Worm (Caenorhabditis elegans) whole organism, L1 larva: ENCODE measurements around the gene mcm-6.

Experiments used
- F16B12.6 ChIP-seq: fragments of 150-350 bp; optimal IDR thresholded peaks from 2 replicates; lab custom pipeline; 2014; ENCODE audit warnings: missing biosample characterization, missing genetic modification characterization
- aha-1 ChIP-seq: fragments of 150-350 bp; optimal IDR thresholded peaks from 2 replicates; lab custom pipeline; 2014; ENCODE audit warnings: missing biosample characterization, missing genetic modification characterization
- aly-2 ChIP-seq: fragments of 150-350 bp; optimal IDR thresholded peaks from 2 replicates; lab custom pipeline; 2014; ENCODE audit warnings: missing biosample characterization, missing genetic modification characterization
- ama-1 ChIP-seq: fragments of 150-350 bp; optimal IDR thresholded peaks from 2 replicates; lab custom pipeline; 2014
- blmp-1 ChIP-seq: fragments of 150-350 bp; optimal IDR thresholded peaks from 2 replicates; lab custom pipeline; 2014; ENCODE audit warnings: missing biosample characterization, missing genetic modification characterization
- ceh-63 ChIP-seq: fragments of 200-800 bp; sonication (Bioruptor generic); optimal IDR thresholded peaks from 2 replicates; lab custom pipeline; 2018; ENCODE audit warnings: mild to moderate bottlenecking, missing genetic modification characterization, missing compliant biosample characterization
- ceh-82 ChIP-seq, 3 experiments: fragments of 150-350 bp in 1 of 3; sonication (generic microtip) in 2 of 3; optimal IDR thresholded peaks; 2 replicates each; lab custom pipeline; 2014 to 2017; ENCODE audit warnings: missing biosample characterization in 3 of 3, missing genetic modification characterization in 3 of 3
- ceh-90 ChIP-seq: sonication (generic microtip); optimal IDR thresholded peaks from 2 replicates; lab custom pipeline; 2016; ENCODE audit warnings: missing genetic modification characterization, missing compliant biosample characterization
- dpl-1 ChIP-seq, 3 experiments: fragments of 150-350 bp in 2 of 3; sonication (generic microtip) in 1 of 3; optimal IDR thresholded peaks; 2 replicates each; lab custom pipeline; 2014 to 2017; ENCODE audit warnings: missing biosample characterization in 3 of 3, missing genetic modification characterization in 3 of 3, missing genetic modification reagents in 3 of 3
- efl-1 ChIP-seq, 4 experiments: fragments of 150-350 bp; optimal IDR thresholded peaks in 3 of 4; peaks in 1 of 4; 1 replicate in 1 of 4; 2 replicates in 3 of 4; lab custom pipeline; 2014; ENCODE audit warnings: missing biosample characterization in 2 of 4, missing genetic modification characterization in 2 of 4, missing genetic modification reagents in 2 of 4
- egl-13 ChIP-seq: sonication (generic microtip); optimal IDR thresholded peaks from 2 replicates; lab custom pipeline; 2016; ENCODE audit warnings: missing genotype, missing genetic modification reagents, missing genetic modification characterization, missing compliant biosample characterization
- elt-3 ChIP-seq, 6 experiments: fragments of 150-350 bp in 1 of 6; sonication (generic microtip); optimal IDR thresholded peaks; 2 replicates each; lab custom pipeline; 2017 to 2018; ENCODE audit warnings: missing biosample characterization in 6 of 6, missing genetic modification characterization in 6 of 6, inconsistent platforms in 1 of 6
- fkh-10 ChIP-seq: sonication (generic microtip); optimal IDR thresholded peaks from 2 replicates; lab custom pipeline; 2017; ENCODE audit warnings: missing biosample characterization, missing genetic modification reagents, missing genetic modification characterization
- fkh-4 ChIP-seq: sonication (generic microtip); optimal IDR thresholded peaks from 2 replicates; lab custom pipeline; 2016; ENCODE audit warnings: missing compliant biosample characterization, missing genetic modification characterization, borderline replicate concordance
- fkh-8 ChIP-seq: sonication (generic microtip); optimal IDR thresholded peaks from 2 replicates; lab custom pipeline; 2016; ENCODE audit warnings: mild to moderate bottlenecking, missing genetic modification characterization, missing compliant biosample characterization
- fos-1 ChIP-seq: fragments of 150-350 bp; optimal IDR thresholded peaks from 2 replicates; lab custom pipeline; 2014; ENCODE audit warnings: missing biosample characterization, missing genetic modification characterization
- grh-1 ChIP-seq: fragments of 200-800 bp; sonication (Bioruptor generic); IDR thresholded peaks from 2 replicates; pipeline ENCODE4 v1.3.6; 2022; ENCODE audit warnings: missing genetic modification reagents, missing genetic modification characterization, missing compliant biosample characterization
- hpl-2 ChIP-seq: fragments of 150-350 bp; optimal IDR thresholded peaks from 2 replicates; lab custom pipeline; 2014; ENCODE audit warnings: missing biosample characterization, missing genetic modification reagents, missing genetic modification characterization
- isw-1 ChIP-seq: fragments of 200-800 bp; sonication (Bioruptor generic); IDR thresholded peaks from 2 replicates; pipeline ENCODE4 v1.3.6; 2022; ENCODE audit warnings: missing genetic modification characterization, missing compliant biosample characterization
- jun-1 ChIP-seq: fragments of 150-350 bp; optimal IDR thresholded peaks from 2 replicates; lab custom pipeline; 2014; ENCODE audit warnings: missing biosample characterization, missing genetic modification reagents, missing genetic modification characterization
- lin-13 ChIP-seq: fragments of 150-350 bp; optimal IDR thresholded peaks from 2 replicates; lab custom pipeline; 2014; ENCODE audit warnings: missing biosample characterization, missing genetic modification reagents, missing genetic modification characterization
- lin-14 ChIP-seq: fragments of 200-800 bp; sonication (Bioruptor generic); optimal IDR thresholded peaks from 2 replicates; lab custom pipeline; 2018; ENCODE audit warnings: mild to moderate bottlenecking, missing genetic modification characterization, moderate library complexity, missing compliant biosample characterization
- lin-15B ChIP-seq: fragments of 150-350 bp; sonication (generic microtip); optimal IDR thresholded peaks from 3 replicates; lab custom pipeline; 2014; ENCODE audit warnings: missing biosample characterization, missing genetic modification characterization
- lin-35 ChIP-seq, 2 experiments: fragments of 150-350 bp; optimal IDR thresholded peaks; 2 replicates each; lab custom pipeline; 2014; ENCODE audit warnings: missing biosample characterization in 2 of 2, missing genetic modification characterization in 2 of 2, missing genetic modification reagents in 2 of 2
- lir-3 ChIP-seq: sonication (generic microtip); optimal IDR thresholded peaks from 2 replicates; lab custom pipeline; 2016; ENCODE audit warnings: mild to moderate bottlenecking, missing genetic modification characterization, moderate library complexity, missing compliant biosample characterization; ENCODE audit not compliant: poor library complexity
- lsy-2 ChIP-seq, 2 experiments: fragments of 150-350 bp; optimal IDR thresholded peaks; 2 replicates each; lab custom pipeline; 2014; ENCODE audit warnings: missing biosample characterization in 2 of 2, missing genetic modification characterization in 2 of 2
- mdl-1 ChIP-seq, 2 experiments: fragments of 150-350 bp; optimal IDR thresholded peaks; 2 replicates each; lab custom pipeline; 2014 to 2017; ENCODE audit warnings: missing biosample characterization in 2 of 2, missing genetic modification characterization in 2 of 2, inconsistent platforms in 1 of 2
- mep-1 ChIP-seq: fragments of 150-350 bp; optimal IDR thresholded peaks from 2 replicates; lab custom pipeline; 2014; ENCODE audit warnings: missing biosample characterization, missing genetic modification characterization
- nhr-11 ChIP-seq: fragments of 150-350 bp; optimal IDR thresholded peaks from 2 replicates; lab custom pipeline; 2014; ENCODE audit warnings: missing biosample characterization, missing genetic modification characterization
- nhr-12 ChIP-seq: sonication (generic microtip); optimal IDR thresholded peaks from 2 replicates; lab custom pipeline; 2017; ENCODE audit warnings: missing biosample characterization, missing genetic modification characterization
- nhr-19 ChIP-seq: fragments of 200-800 bp; sonication (Bioruptor generic); conservative IDR thresholded peaks from 2 replicates; pipeline ENCODE4 v1.3.6; 2022; ENCODE audit warnings: missing genetic modification characterization, missing compliant biosample characterization
- nhr-20 ChIP-seq: sonication (generic microtip); optimal IDR thresholded peaks from 2 replicates; lab custom pipeline; 2016; ENCODE audit warnings: mild to moderate bottlenecking, missing genetic modification characterization, missing compliant biosample characterization
- nhr-237 ChIP-seq: fragments of 150-350 bp; optimal IDR thresholded peaks from 2 replicates; lab custom pipeline; 2014; ENCODE audit warnings: missing biosample characterization, missing genetic modification characterization
- nhr-47 ChIP-seq: sonication (generic microtip); optimal IDR thresholded peaks from 2 replicates; lab custom pipeline; 2016; ENCODE audit warnings: mild to moderate bottlenecking, missing genetic modification characterization, moderate library complexity, missing compliant biosample characterization
- nhr-77 ChIP-seq: fragments of 150-350 bp; optimal IDR thresholded peaks from 2 replicates; lab custom pipeline; 2014; ENCODE audit warnings: missing biosample characterization, missing genetic modification characterization
- nhr-85 ChIP-seq: sonication (generic microtip); peaks from one replicate; lab custom pipeline; 2016; ENCODE audit warnings: missing genetic modification characterization, inconsistent platforms, missing compliant biosample characterization
- nhr-90 ChIP-seq: sonication (generic microtip); optimal IDR thresholded peaks from 2 replicates; lab custom pipeline; 2016; ENCODE audit warnings: mild to moderate bottlenecking, missing genetic modification characterization, missing compliant biosample characterization; ENCODE audit not compliant: poor library complexity
- rnt-1 ChIP-seq: sonication (generic microtip); optimal IDR thresholded peaks from 2 replicates; lab custom pipeline; 2016; ENCODE audit warnings: mild to moderate bottlenecking, missing genetic modification characterization, moderate library complexity, missing compliant biosample characterization
- skn-1 ChIP-seq: fragments of 150-350 bp; optimal IDR thresholded peaks from 2 replicates; lab custom pipeline; 2014; ENCODE audit warnings: missing biosample characterization, missing genetic modification characterization
- snpc-4 ChIP-seq: fragments of 150-350 bp; optimal IDR thresholded peaks from 2 replicates; lab custom pipeline; 2014; ENCODE audit warnings: missing biosample characterization, missing genetic modification characterization
- snu-23 ChIP-seq: sonication (generic microtip); optimal IDR thresholded peaks from 2 replicates; lab custom pipeline; 2016; ENCODE audit warnings: missing genetic modification characterization, missing compliant biosample characterization
- swsn-7 ChIP-seq: sonication (generic microtip); optimal IDR thresholded peaks from 2 replicates; lab custom pipeline; 2016; ENCODE audit warnings: missing genetic modification characterization, missing compliant biosample characterization
- tbx-2 ChIP-seq: sonication (generic microtip); optimal IDR thresholded peaks from 2 replicates; lab custom pipeline; 2016; ENCODE audit warnings: missing genetic modification characterization, missing compliant biosample characterization
- tlp-1 ChIP-seq: fragments of 150-350 bp; optimal IDR thresholded peaks from 2 replicates; lab custom pipeline; 2014; ENCODE audit warnings: missing biosample characterization, missing genetic modification characterization
- unc-130 ChIP-seq: fragments of 150-350 bp; optimal IDR thresholded peaks from 2 replicates; lab custom pipeline; 2017; ENCODE audit warnings: missing biosample characterization, missing genetic modification characterization, inconsistent platforms
- unc-62 ChIP-seq: fragments of 150-350 bp; optimal IDR thresholded peaks from 2 replicates; lab custom pipeline; 2014; ENCODE audit warnings: missing biosample characterization, missing genetic modification reagents, missing genetic modification characterization
- unc-86 ChIP-seq: sonication (generic microtip); optimal IDR thresholded peaks from 2 replicates; lab custom pipeline; 2016; ENCODE audit warnings: missing genetic modification characterization, missing compliant biosample characterization
- unc-98 ChIP-seq: fragments of 200-800 bp; sonication (Bioruptor generic); IDR thresholded peaks from 2 replicates; pipeline ENCODE4 v1.3.6; 2022; ENCODE audit warnings: missing genetic modification characterization, missing compliant biosample characterization
- vab-15 ChIP-seq: sonication (generic microtip); optimal IDR thresholded peaks from 2 replicates; lab custom pipeline; 2017; ENCODE audit warnings: missing genotype, mild to moderate bottlenecking, missing genetic modification characterization, missing compliant biosample characterization
- xbp-1 ChIP-seq: sonication (generic microtip); optimal IDR thresholded peaks from 2 replicates; lab custom pipeline; 2016; ENCODE audit warnings: missing genetic modification characterization, missing compliant biosample characterization
- ztf-11 ChIP-seq, 2 experiments: sonication (generic microtip); optimal IDR thresholded peaks; 2 replicates each; lab custom pipeline; 2016 to 2017; ENCODE audit warnings: missing genetic modification characterization in 2 of 2, missing biosample characterization in 1 of 2, missing compliant biosample characterization in 1 of 2
- ztf-4 ChIP-seq: fragments of 150-350 bp; optimal IDR thresholded peaks from 2 replicates; lab custom pipeline; 2014; ENCODE audit warnings: missing biosample characterization, missing genetic modification characterization

The mcm-6 gene

DNA sequence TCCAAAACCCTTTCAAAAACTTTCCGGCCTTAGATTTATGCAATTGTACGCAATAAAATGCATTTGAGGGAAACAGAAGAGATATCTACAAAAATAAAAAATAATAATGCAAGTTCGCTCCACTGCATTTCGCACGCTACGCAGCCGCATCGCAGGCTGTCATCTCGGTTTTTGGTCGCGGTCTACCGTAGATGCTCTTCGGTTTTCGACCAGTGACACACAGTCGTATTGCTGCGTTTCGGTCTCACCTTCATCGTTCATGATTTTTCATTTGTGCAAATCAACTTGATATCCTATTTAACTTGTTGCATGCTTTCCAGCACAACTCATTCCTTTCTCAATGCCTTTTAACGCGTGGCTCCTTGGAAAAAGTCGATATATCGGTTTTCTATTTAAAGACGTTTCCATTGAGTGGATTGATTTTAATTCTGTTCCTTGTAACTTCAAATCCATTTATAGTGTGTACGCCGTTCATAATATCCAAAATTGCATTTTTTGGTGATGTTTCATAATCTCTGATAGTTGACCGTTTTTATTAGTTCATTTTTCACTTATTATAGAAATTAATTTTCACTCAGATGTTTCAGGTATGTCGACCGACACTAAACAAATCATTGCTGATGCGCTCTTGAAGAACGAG is 13.4 kb upstream of the mcm-6 start, which contains the start of gene vha-1:
Gene vha-1 (plus strand): TSS at position 590 of the 640 bp plus-strand sequence.
- TF ChIP-seq fkh-8 (tag; lab: Kevin White, UChicago) (peak; percentile 77), lin-35 (GFP tag; optimal IDR thresholded peaks at IDR 0.05; lab: Kevin White, UChicago) (peak; percentile 88 to 91), blmp-1 (tag; lab: Kevin White, UChicago) (peak; percentile 57), isw-1 (GFP tag; lab: Robert Waterston, UW) (peak; percentile 73), snpc-4 (tag; lab: Kevin White, UChicago) (peak; percentile 43), nhr-237 (tag; lab: Kevin White, UChicago) (peak; percentile 84), unc-62 (GFP tag; lab: Kevin White, UChicago) (no peak), nhr-77 (peak; percentile 90), nhr-85 (tag; lab: Kevin White, UChicago) (peak; percentile 85), nhr-19 (GFP tag; lab: Robert Waterston, UW) (peak; percentile 53), tlp-1 (no peak), jun-1 (tag; lab: Kevin White, UChicago) (peak; percentile 66), lir-3 (tag; lab: Kevin White, UChicago) (peak; percentile 34), fkh-4 (tag; lab: Kevin White, UChicago) (no peak), nhr-11 (tag; lab: Kevin White, UChicago) (no peak), nhr-12 (tag; lab: Kevin White, UChicago) (no peak), rnt-1 (peak; percentile 73), nhr-47 (tag; lab: Kevin White, UChicago) (peak; percentile 78), lsy-2 (tag; optimal IDR thresholded peaks at IDR 0.05; lab: Kevin White, UChicago) (peak; percentile 86 to 97), fos-1 (peak; percentile 61), ceh-90 (tag; lab: Kevin White, UChicago) (no peak), vab-15 (tag; lab: Kevin White, UChicago) (peak; percentile 24), ama-1 (lab: Kevin White, UChicago) (peak; percentile 56), snu-23 (GFP tag; lab: Kevin White, UChicago) (peak; percentile 94), elt-3 (tag; optimal IDR thresholded peaks at IDR 0.05; lab: Kevin White, UChicago) (peak in 4 of 6 experiments; percentile 11 to 92 (median 79)), dpl-1 (GFP tag; optimal IDR thresholded peaks at IDR 0.05; lab: Kevin White, UChicago) (peak; percentile 76 to 82 (median 80)), aha-1 (tag; lab: Kevin White, UChicago) (no peak), ztf-11 (tag; optimal IDR thresholded peaks at IDR 0.05; lab: Kevin White, UChicago) (peak in 1 of 2 experiments; percentile 18), F16B12.6 (peak; percentile 64), skn-1 (tag; lab: Kevin White, UChicago) (peak; percentile 91), grh-1 (GFP tag; lab: Robert Waterston, UW) (peak; percentile 52), lin-14 (GFP tag; lab: Kevin White, UChicago) (peak; percentile 93), aly-2 (tag; lab: Kevin White, UChicago) (peak; percentile 25), hpl-2 (peak; percentile 41), mep-1 (tag; lab: Kevin White, UChicago) (peak; percentile 87), xbp-1 (tag; lab: Kevin White, UChicago) (peak; percentile 67), nhr-20 (tag; lab: Kevin White, UChicago) (peak; percentile 88), mdl-1 (tag; optimal IDR thresholded peaks at IDR 0.05; lab: Kevin White, UChicago) (peak in 1 of 2 experiments; percentile 81), unc-86 (tag; lab: Kevin White, UChicago) (peak; percentile 55), ceh-82 (tag; optimal IDR thresholded peaks at IDR 0.05; lab: Kevin White, UChicago) (peak; percentile 74 to 95 (median 83)), nhr-90 (tag; lab: Kevin White, UChicago) (peak; percentile 71), unc-130 (tag; lab: Kevin White, UChicago) (peak; percentile 73), ztf-4 (tag; lab: Kevin White, UChicago) (no peak), lin-13 (peak; percentile 83), efl-1 (optimal IDR thresholded peaks at IDR 0.05; lab: Kevin White, UChicago) (peak; percentile 79 to 89), efl-1 (GFP tag; optimal IDR thresholded peaks at IDR 0.05 in 1 of 2; lab: Kevin White, UChicago) (peak; percentile 79 to 94), swsn-7 (tag; lab: Kevin White, UChicago) (peak; percentile 73), lin-15B (tag; lab: Kevin White, UChicago) (peak; percentile 95), fkh-10 (GFP tag; lab: Kevin White, UChicago) (peak; percentile 2), egl-13 (tag; lab: Kevin White, UChicago) (peak; percentile 48), tbx-2 (tag; lab: Kevin White, UChicago) (peak; percentile 81), ceh-63 (GFP tag; lab: Kevin White, UChicago) (no peak), unc-98 (GFP tag; lab: Robert Waterston, UW) (no peak)
